Fruit fly (Drosophila melanogaster) whole organism, pupa: Measurements from ENCODE around the gene rst.

Experiments used
- CG10348 ChIP-seq: fragments of 200-800 bp; sonication (Bioruptor generic); IDR thresholded peaks from 2 replicates; pipeline ENCODE4 v1.3.6; 2022; ENCODE audit warnings: missing biosample characterization, missing genetic modification characterization
- CG12605 ChIP-seq: fragments of 200-800 bp; sonication (Bioruptor generic); IDR thresholded peaks from 2 replicates; pipeline ENCODE4 v1.3.6; 2022; ENCODE audit warnings: missing biosample characterization, missing genetic modification characterization
- CG13204 ChIP-seq: fragments of 200-800 bp; sonication (Bioruptor generic); optimal IDR thresholded peaks from 2 replicates; lab custom pipeline; 2018; ENCODE audit warnings: missing biosample characterization, mild to moderate bottlenecking, missing genetic modification characterization, moderate library complexity
- CG14655 ChIP-seq: fragments of 200-800 bp; sonication (Bioruptor generic); optimal IDR thresholded peaks from 3 replicates; lab custom pipeline; 2017; ENCODE audit warnings: mild to moderate bottlenecking, missing biosample characterization, missing genetic modification reagents, missing genetic modification characterization
- CG15710 ChIP-seq: fragments of 200-800 bp; sonication (Bioruptor generic); optimal IDR thresholded peaks from 2 replicates; lab custom pipeline; 2018; ENCODE audit warnings: missing biosample characterization, mild to moderate bottlenecking, missing genetic modification characterization, moderate library complexity
- CG17806 ChIP-seq: fragments of 200-800 bp; sonication (Bioruptor generic); optimal IDR thresholded peaks from 2 replicates; lab custom pipeline; 2018; ENCODE audit warnings: missing biosample characterization, mild to moderate bottlenecking, missing genetic modification characterization, moderate library complexity
- CG32121 ChIP-seq: fragments of 200-800 bp; sonication (Bioruptor generic); IDR thresholded peaks from 2 replicates; pipeline ENCODE4 v1.3.6; 2022; ENCODE audit warnings: missing biosample characterization, missing genetic modification characterization
- CG34367 ChIP-seq: fragments of 200-800 bp; sonication (Bioruptor generic); optimal IDR thresholded peaks from 2 replicates; lab custom pipeline; 2018; ENCODE audit warnings: missing biosample characterization, mild to moderate bottlenecking, missing genetic modification characterization
- CG4496 ChIP-seq: fragments of 200-800 bp; sonication (Bioruptor generic); IDR thresholded peaks from 3 replicates; pipeline ENCODE4 v1.3.6; 2022; ENCODE audit warnings: missing biosample characterization, missing genetic modification characterization
- CG8159 ChIP-seq: fragments of 200-800 bp; sonication (Bioruptor generic); optimal IDR thresholded peaks from 3 replicates; lab custom pipeline; 2018; ENCODE audit warnings: missing biosample characterization, mild to moderate bottlenecking, missing genetic modification characterization, moderate library complexity
- CG8301 ChIP-seq: fragments of 200-800 bp; sonication (Bioruptor generic); optimal IDR thresholded peaks from 2 replicates; lab custom pipeline; 2018; ENCODE audit warnings: missing biosample characterization, mild to moderate bottlenecking, missing genetic modification characterization
- CG9948 ChIP-seq: fragments of 200-800 bp; sonication (Bioruptor generic); optimal IDR thresholded peaks from 2 replicates; lab custom pipeline; 2018; ENCODE audit warnings: missing biosample characterization, mild to moderate bottlenecking, missing genetic modification characterization, moderate library complexity
- D1 ChIP-seq: fragments of 200-800 bp; sonication (Bioruptor generic); optimal IDR thresholded peaks from 2 replicates; lab custom pipeline; 2018; ENCODE audit warnings: missing biosample characterization, mild to moderate bottlenecking, missing genetic modification characterization, moderate library complexity
- EcR ChIP-seq: fragments of 200-800 bp; sonication (Bioruptor generic); optimal IDR thresholded peaks from 3 replicates; lab custom pipeline; 2019; ENCODE audit warnings: missing biosample characterization, missing genetic modification characterization, mild to moderate bottlenecking, moderate library complexity, missing genetic modification reagents
- Ets98B ChIP-seq: fragments of 200-800 bp; sonication (Bioruptor generic); IDR thresholded peaks from 2 replicates; pipeline ENCODE4 v1.3.6; 2022; ENCODE audit warnings: missing biosample characterization, missing genetic modification characterization
- Pif1A ChIP-seq: fragments of 200-800 bp; sonication (Bioruptor generic); optimal IDR thresholded peaks from 3 replicates; lab custom pipeline; 2016; ENCODE audit warnings: missing biosample characterization, missing genetic modification characterization
- Pif1B ChIP-seq: fragments of 200-800 bp; sonication (Bioruptor generic); optimal IDR thresholded peaks from 3 replicates; lab custom pipeline; 2016; ENCODE audit warnings: missing biosample characterization, missing genetic modification characterization
- Snoo ChIP-seq: fragments of 200-800 bp; sonication (Bioruptor generic); optimal IDR thresholded peaks from 3 replicates; lab custom pipeline; 2017; ENCODE audit warnings: missing biosample characterization, mild to moderate bottlenecking, missing genetic modification characterization, inconsistent platforms
- fd96Ca ChIP-seq: fragments of 200-800 bp; sonication (Bioruptor generic); IDR thresholded peaks from 3 replicates; pipeline ENCODE4 v1.3.6; 2022; ENCODE audit warnings: missing biosample characterization, missing genetic modification characterization
- gl ChIP-seq: fragments of 200-800 bp; sonication (Bioruptor generic); optimal IDR thresholded peaks from 2 replicates; lab custom pipeline; 2018; ENCODE audit warnings: missing biosample characterization, mild to moderate bottlenecking, missing genetic modification characterization
- rn ChIP-seq: fragments of 200-800 bp; sonication (Bioruptor generic); IDR thresholded peaks from 2 replicates; pipeline ENCODE4 v1.3.6; 2022; ENCODE audit warnings: missing biosample characterization, missing genetic modification characterization

rst gene

DNA sequence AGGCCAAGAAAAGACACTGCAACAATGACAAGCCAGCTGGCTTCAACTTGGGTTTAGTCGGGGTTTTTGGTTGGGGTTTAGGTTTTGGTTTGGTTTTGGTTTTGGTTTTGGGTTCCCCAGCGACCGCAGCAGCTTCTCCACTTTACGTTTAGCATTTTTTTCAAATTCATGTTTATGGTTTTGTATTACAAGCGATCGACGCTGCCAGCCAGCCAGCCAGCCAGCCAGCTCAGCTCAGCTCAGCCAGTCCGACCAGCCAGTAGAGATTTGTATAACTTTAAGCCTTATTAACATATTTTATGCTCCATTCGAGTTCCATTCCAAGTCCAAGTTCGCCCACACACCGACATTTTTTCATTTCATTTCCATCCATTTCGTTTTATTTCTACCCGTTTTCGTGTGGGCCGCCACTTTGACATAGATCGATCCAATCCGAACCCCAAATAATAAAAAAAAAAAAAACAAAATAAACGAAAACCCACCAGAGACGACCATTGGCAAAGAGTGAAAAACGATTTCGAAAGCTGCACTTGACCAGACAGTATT, 9.8 kb downstream of the rst start:
- TF ChIP-seq Ets98B (no peak), CG34367 (tag; lab: Kevin White, UChicago) (no peak), CG10348 (GFP tag; lab: Robert Waterston, UW) (no peak)

- no peak for TF ChIP-seq CG12605 (GFP tag; lab: Robert Waterston, UW)
- TF ChIP-seq EcR (GFP tag; lab: Kevin White, UChicago), result no peak
- no peak for TF ChIP-seq CG34367 (tag; lab: Kevin White, UChicago)
- no peak for TF ChIP-seq CG8159 (tag; lab: Kevin White, UChicago)
- TF ChIP-seq Pif1A (GFP tag; lab: Kevin White, UChicago), result no peak
Measured at dm6 chrX:2963171-2963570, 10.5 kb downstream of the rst start.

dm6 chrX:2956641-2957040, 17.0 kb downstream of the rst start:
- TF ChIP-seq Ets98B (no peak), CG4496 (GFP tag; lab: Robert Waterston, UW) (0 out of 3 replicates have a peak, but pooled peaks have one; percentile 14)

dm6 chrX:2951637-2952036, 22.0 kb downstream of the rst start:
- TF ChIP-seq CG8159 (tag; lab: Kevin White, UChicago), result peak; percentile 9
- TF ChIP-seq D1, result no peak
- TF ChIP-seq Ets98B, result 0 out of 2 replicates have a peak, but pooled peaks have one; percentile 12
- TF ChIP-seq, all 21 proteins: peak for 2

DNA sequence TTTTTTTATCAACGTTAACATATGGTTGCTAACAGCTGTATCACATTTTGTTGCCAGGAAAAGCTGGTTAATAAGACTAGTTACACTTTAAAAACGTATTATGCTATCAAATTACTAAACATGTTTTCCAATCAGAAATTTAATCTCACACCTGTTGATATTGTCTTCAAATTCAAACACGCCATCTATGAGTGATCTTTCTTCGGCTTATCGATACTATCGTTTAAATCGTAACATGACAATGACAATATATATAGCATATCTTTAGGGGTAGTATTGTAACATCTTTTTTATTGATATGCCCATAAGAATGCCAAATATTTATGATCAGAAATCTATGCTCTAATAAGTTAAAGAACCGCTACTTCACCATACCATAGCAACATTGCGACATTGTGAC, 24.5 kb downstream of the rst start:
- TF ChIP-seq CG17806 (tag; lab: Kevin White, UChicago) (no peak), CG8301 (no peak), EcR (GFP tag; lab: Kevin White, UChicago) (no peak), CG14655 (no peak), Ets98B (no peak), CG12605 (GFP tag; lab: Robert Waterston, UW) (no peak), Pif1B (GFP tag; lab: Kevin White, UChicago) (no peak)

DNA sequence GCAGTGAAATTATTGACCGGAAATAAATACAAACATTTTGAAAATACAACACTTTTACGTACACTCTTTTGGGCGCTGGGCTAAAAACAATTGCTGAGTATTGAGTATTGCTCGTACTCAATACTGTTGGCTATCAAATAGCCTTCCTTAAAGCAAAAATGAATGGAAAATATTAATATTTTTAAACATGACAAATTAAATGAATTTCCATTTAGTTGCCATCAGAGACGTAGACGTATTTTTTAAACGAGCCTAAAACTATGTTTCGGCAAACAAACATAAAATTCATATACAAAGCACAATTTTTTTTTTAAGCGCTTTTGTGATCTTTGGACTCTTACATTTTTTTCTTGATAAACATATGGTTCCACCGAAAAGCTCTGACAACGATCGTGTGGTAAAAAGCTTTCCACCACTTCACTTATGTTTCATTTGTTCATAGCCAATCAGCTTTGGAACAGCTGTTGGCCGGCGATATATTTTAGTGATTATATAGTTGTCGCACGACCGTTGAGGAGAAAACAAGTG, 26.0 kb downstream of the rst start, which contains the start of gene CG3603:
CG3603 (plus strand) TSS at position 490 of the 528 bp plus-strand sequence.
- TF ChIP-seq CG34367 (tag; lab: Kevin White, UChicago) (peak; percentile 77), EcR (GFP tag; lab: Kevin White, UChicago) (no peak), D1 (peak; percentile 26), CG10348 (GFP tag; lab: Robert Waterston, UW) (no peak), Ets98B (peak; percentile 75), CG9948 (tag; lab: Kevin White, UChicago) (no peak), CG8159 (tag; lab: Kevin White, UChicago) (peak; percentile 61), fd96Ca (peak; percentile 44; the same call in 1 of the 3 replicates), CG4496 (GFP tag; lab: Robert Waterston, UW) (peak; percentile 81), CG8301 (peak; percentile 66), Snoo (tag; lab: Kevin White, UChicago) (peak; percentile 81), Pif1B (GFP tag; lab: Kevin White, UChicago) (peak; percentile 78), gl (peak; percentile 82), CG17806 (tag; lab: Kevin White, UChicago) (peak; percentile 55), rn (GFP tag; lab: Robert Waterston, UW) (no peak), CG14655 (peak; percentile 78), CG15710 (tag; lab: Kevin White, UChicago) (peak; percentile 37), CG32121 (GFP tag; lab: Robert Waterston, UW) (peak; percentile 73), Pif1A (GFP tag; lab: Kevin White, UChicago) (peak; percentile 87), CG13204 (GFP tag; lab: Kevin White, UChicago) (peak; percentile 69), CG12605 (GFP tag; lab: Robert Waterston, UW) (peak; percentile 83)

dm6 chrX:2946794-2947193, 26.8 kb downstream of the rst start, which contains the start of gene CG17959:
Gene CG17959, plus strand, starts transcription at chrX:2947094.
- TF ChIP-seq D1 (no peak), CG4496 (GFP tag; lab: Robert Waterston, UW) (no peak), CG32121 (GFP tag; lab: Robert Waterston, UW) (no peak), Snoo (tag; lab: Kevin White, UChicago) (no peak), gl (no peak), CG12605 (GFP tag; lab: Robert Waterston, UW) (no peak), CG10348 (GFP tag; lab: Robert Waterston, UW) (no peak), Ets98B (no peak), CG8301 (no peak), CG14655 (no peak), CG34367 (tag; lab: Kevin White, UChicago) (no peak), Pif1A (GFP tag; lab: Kevin White, UChicago) (no peak), EcR (GFP tag; lab: Kevin White, UChicago) (no peak), CG9948 (tag; lab: Kevin White, UChicago) (no peak), fd96Ca (no peak), CG13204 (GFP tag; lab: Kevin White, UChicago) (no peak), CG17806 (tag; lab: Kevin White, UChicago) (no peak), CG15710 (tag; lab: Kevin White, UChicago) (no peak)
